Worm (Caenorhabditis elegans) whole organism, L2 larva: ENCODE data around the gene C01G10.5.

Source experiments
- C34F6.9 ChIP-seq: fragments of 150-350 bp; optimal IDR thresholded peaks from 2 replicates; lab custom pipeline; 2014; ENCODE audit warnings: missing biosample characterization, missing genetic modification characterization
- F13H6.1 ChIP-seq: sonication (generic microtip); optimal IDR thresholded peaks from 2 replicates; lab custom pipeline; 2016; ENCODE audit warnings: missing genetic modification characterization, missing compliant biosample characterization
- R02D3.7 ChIP-seq: fragments of 150-350 bp; optimal IDR thresholded peaks from 2 replicates; lab custom pipeline; 2014; ENCODE audit warnings: missing biosample characterization, missing genetic modification characterization
- Y55F3AM.14 ChIP-seq: fragments of 200-800 bp; sonication (Bioruptor generic); optimal IDR thresholded peaks from 2 replicates; lab custom pipeline; 2018; ENCODE audit warnings: mild to moderate bottlenecking, missing genetic modification characterization, missing compliant biosample characterization
- ZK546.5 ChIP-seq: sonication (generic microtip); optimal IDR thresholded peaks from 2 replicates; lab custom pipeline; 2017; ENCODE audit warnings: missing biosample characterization, missing genetic modification characterization
- alr-1 ChIP-seq: fragments of 150-350 bp; optimal IDR thresholded peaks from 2 replicates; lab custom pipeline; 2014; ENCODE audit warnings: missing biosample characterization, missing genetic modification characterization
- ama-1 ChIP-seq: fragments of 150-350 bp; optimal IDR thresholded peaks from 2 replicates; lab custom pipeline; 2018; ENCODE audit warnings: inconsistent platforms
- blmp-1 ChIP-seq: sonication (generic microtip); optimal IDR thresholded peaks from 2 replicates; lab custom pipeline; 2017; ENCODE audit warnings: missing genetic modification characterization, mild to moderate bottlenecking, missing compliant biosample characterization, antibody characterized with exemption, moderate library complexity; ENCODE audit not compliant: insufficient read depth
- ceh-16 ChIP-seq: fragments of 150-350 bp; optimal IDR thresholded peaks from 2 replicates; lab custom pipeline; 2014; ENCODE audit warnings: missing biosample characterization, missing genetic modification characterization
- ceh-82 ChIP-seq: fragments of 150-350 bp; optimal IDR thresholded peaks from 2 replicates; lab custom pipeline; 2014; ENCODE audit warnings: missing biosample characterization, missing genetic modification characterization
- crh-2 ChIP-seq: sonication (generic microtip); optimal IDR thresholded peaks from 2 replicates; lab custom pipeline; 2017; ENCODE audit warnings: missing biosample characterization, missing genetic modification characterization
- dmd-4 ChIP-seq: sonication (generic microtip); optimal IDR thresholded peaks from 2 replicates; lab custom pipeline; 2017; ENCODE audit warnings: missing biosample characterization, missing genetic modification characterization
- egl-27 ChIP-seq: sonication (generic microtip); optimal IDR thresholded peaks from 3 replicates; lab custom pipeline; 2017; ENCODE audit warnings: missing biosample characterization, missing genetic modification reagents, missing genetic modification characterization
- elt-1 ChIP-seq: fragments of 150-350 bp; optimal IDR thresholded peaks from 2 replicates; lab custom pipeline; 2014; ENCODE audit warnings: missing biosample characterization, missing genetic modification characterization
- elt-3 ChIP-seq: sonication (generic microtip); optimal IDR thresholded peaks from 2 replicates; lab custom pipeline; 2017; ENCODE audit warnings: missing biosample characterization, missing genetic modification characterization
- fos-1 ChIP-seq: fragments of 150-350 bp; optimal IDR thresholded peaks from 2 replicates; lab custom pipeline; 2014; ENCODE audit warnings: missing biosample characterization, missing genetic modification characterization
- gmeb-1 ChIP-seq: fragments of 150-350 bp; optimal IDR thresholded peaks from 2 replicates; lab custom pipeline; 2014; ENCODE audit warnings: missing biosample characterization, missing genetic modification characterization
- lin-11 ChIP-seq: fragments of 150-350 bp; sonication (generic microtip); optimal IDR thresholded peaks from 2 replicates; lab custom pipeline; 2014; ENCODE audit warnings: missing biosample characterization, missing genetic modification characterization, inconsistent platforms, mixed read lengths
- lin-13 ChIP-seq: fragments of 150-350 bp; optimal IDR thresholded peaks from 2 replicates; lab custom pipeline; 2014; ENCODE audit warnings: missing biosample characterization, missing genetic modification reagents, missing genetic modification characterization
- lin-39 ChIP-seq: fragments of 150-350 bp; optimal IDR thresholded peaks from 2 replicates; lab custom pipeline; 2014; ENCODE audit warnings: missing biosample characterization, missing genetic modification reagents, missing genetic modification characterization
- lsy-2 ChIP-seq, 2 experiments: fragments of 150-350 bp in 1 of 2; sonication (generic microtip) in 1 of 2; optimal IDR thresholded peaks; 2 replicates each; lab custom pipeline; 2014 to 2017; ENCODE audit warnings: missing biosample characterization in 2 of 2, missing genetic modification characterization in 2 of 2
- mab-5 ChIP-seq: fragments of 150-350 bp; optimal IDR thresholded peaks from 2 replicates; lab custom pipeline; 2014; ENCODE audit warnings: missing biosample characterization, missing genetic modification characterization
- mbf-1 ChIP-seq: sonication (generic microtip); optimal IDR thresholded peaks from 2 replicates; lab custom pipeline; 2017; ENCODE audit warnings: missing biosample characterization, missing genetic modification characterization
- mdl-1 ChIP-seq, 2 experiments: fragments of 150-350 bp in 1 of 2; sonication (generic microtip) in 1 of 2; optimal IDR thresholded peaks; 2 replicates each; lab custom pipeline; 2017; ENCODE audit warnings: missing biosample characterization in 2 of 2, missing genetic modification characterization in 2 of 2
- nhr-10 ChIP-seq: sonication (generic microtip); optimal IDR thresholded peaks from 2 replicates; lab custom pipeline; 2017; ENCODE audit warnings: missing biosample characterization, missing genetic modification characterization
- nhr-11 ChIP-seq: fragments of 150-350 bp; optimal IDR thresholded peaks from 2 replicates; lab custom pipeline; 2014; ENCODE audit warnings: missing biosample characterization, missing genetic modification characterization
- nhr-12 ChIP-seq: fragments of 150-350 bp; optimal IDR thresholded peaks from 2 replicates; lab custom pipeline; 2014; ENCODE audit warnings: missing biosample characterization, missing genetic modification characterization
- nhr-129 ChIP-seq: fragments of 150-350 bp; optimal IDR thresholded peaks from 2 replicates; lab custom pipeline; 2014; ENCODE audit warnings: missing biosample characterization, missing genetic modification characterization
- nhr-21 ChIP-seq: fragments of 150-350 bp; optimal IDR thresholded peaks from 2 replicates; lab custom pipeline; 2014; ENCODE audit warnings: missing biosample characterization, missing genetic modification characterization
- nhr-23 ChIP-seq: fragments of 150-350 bp; optimal IDR thresholded peaks from 2 replicates; lab custom pipeline; 2014; ENCODE audit warnings: missing biosample characterization, missing genetic modification reagents, missing genetic modification characterization
- nhr-237 ChIP-seq: fragments of 150-350 bp; optimal IDR thresholded peaks from 2 replicates; lab custom pipeline; 2014; ENCODE audit warnings: missing biosample characterization, missing genetic modification characterization
- nhr-25 ChIP-seq: fragments of 150-350 bp; sonication (generic microtip); optimal IDR thresholded peaks from 3 replicates; lab custom pipeline; 2014; ENCODE audit warnings: missing biosample characterization, missing genetic modification characterization
- nhr-6 ChIP-seq: fragments of 150-350 bp; optimal IDR thresholded peaks from 2 replicates; lab custom pipeline; 2014; ENCODE audit warnings: missing biosample characterization, missing genetic modification characterization
- nhr-77 ChIP-seq: fragments of 150-350 bp; optimal IDR thresholded peaks from 2 replicates; lab custom pipeline; 2014; ENCODE audit warnings: missing biosample characterization, missing genetic modification characterization
- sem-4 ChIP-seq: fragments of 150-350 bp; optimal IDR thresholded peaks from 2 replicates; lab custom pipeline; 2014; ENCODE audit warnings: missing biosample characterization, missing genetic modification reagents, missing genetic modification characterization
- skn-1 ChIP-seq: sonication (generic microtip); optimal IDR thresholded peaks from 2 replicates; lab custom pipeline; 2017; ENCODE audit warnings: missing biosample characterization, missing genetic modification characterization
- sma-3 ChIP-seq: sonication (generic microtip); optimal IDR thresholded peaks from 2 replicates; lab custom pipeline; 2016; ENCODE audit warnings: missing genetic modification reagents, missing genetic modification characterization, missing compliant biosample characterization
- sma-9 ChIP-seq, 2 experiments: fragments of 150-350 bp in 1 of 2; sonication (generic microtip) in 1 of 2; optimal IDR thresholded peaks; 2 replicates each; lab custom pipeline; 2014 to 2016; ENCODE audit warnings: missing genetic modification characterization in 2 of 2, mild to moderate bottlenecking in 1 of 2, missing biosample characterization in 1 of 2, missing compliant biosample characterization in 1 of 2, missing genetic modification reagents in 1 of 2, moderate library complexity in 1 of 2
- snpc-4 ChIP-seq: fragments of 150-350 bp; optimal IDR thresholded peaks from 2 replicates; lab custom pipeline; 2014; ENCODE audit warnings: missing biosample characterization, missing genetic modification characterization
- unc-55 ChIP-seq: fragments of 150-350 bp; sonication (generic microtip); optimal IDR thresholded peaks from 3 replicates; lab custom pipeline; 2014; ENCODE audit warnings: missing biosample characterization, missing genetic modification reagents, missing genetic modification characterization
- unc-62 ChIP-seq: fragments of 150-350 bp; optimal IDR thresholded peaks from 2 replicates; lab custom pipeline; 2014; ENCODE audit warnings: missing biosample characterization, missing genetic modification reagents, missing genetic modification characterization
- ztf-1 ChIP-seq: fragments of 200-800 bp; sonication (Bioruptor generic); conservative IDR thresholded peaks from 2 replicates; pipeline ENCODE4 v1.3.6; 2022; ENCODE audit warnings: missing genetic modification characterization, missing compliant biosample characterization
- ztf-11 ChIP-seq: sonication (generic microtip); optimal IDR thresholded peaks from 2 replicates; lab custom pipeline; 2017; ENCODE audit warnings: missing biosample characterization, missing genetic modification characterization
- ztf-4 ChIP-seq: fragments of 150-350 bp; optimal IDR thresholded peaks from 2 replicates; lab custom pipeline; 2014; ENCODE audit warnings: missing biosample characterization, missing genetic modification characterization

C01G10.5 gene

ce11 chrV:15083659-15084058 is 5.7 kb downstream of the C01G10.5 start:
- TF ChIP-seq crh-2 (tag; lab: Kevin White, UChicago) (peak; percentile 3), ama-1 (lab: Kevin White, UChicago) (peak; percentile 79), unc-62 (GFP tag; lab: Kevin White, UChicago) (no peak)
- TF ChIP-seq, all 48 proteins: peak for 2

ce11 chrV:15082291-15082690 is 7.0 kb downstream of the C01G10.5 start, which contains the start of the genes C01G10.10 and C01G10.9:
Gene C01G10.10 (minus strand): TSS chrV:15082441.
Gene C01G10.9 (plus strand): TSS chrV:15082530.
- TF ChIP-seq nhr-129 (tag; lab: Kevin White, UChicago) (no peak), C34F6.9 (tag; lab: Kevin White, UChicago) (peak; percentile 64), nhr-21 (tag; lab: Kevin White, UChicago) (no peak), gmeb-1 (peak; percentile 47), sma-9 (GFP tag; optimal IDR thresholded peaks at IDR 0.05; lab: Kevin White, UChicago) (peak; percentile 82), sma-9 (tag; optimal IDR thresholded peaks at IDR 0.05; lab: Kevin White, UChicago) (no peak), lin-13 (peak; percentile 51), fos-1 (tag; lab: Kevin White, UChicago) (peak; percentile 9), ztf-4 (tag; lab: Kevin White, UChicago) (no peak), crh-2 (tag; lab: Kevin White, UChicago) (peak; percentile 45), sem-4 (tag; lab: Kevin White, UChicago) (peak; percentile 41), mbf-1 (tag; lab: Kevin White, UChicago) (no peak), sma-3 (GFP tag; lab: Kevin White, UChicago) (peak; percentile 68), snpc-4 (tag; lab: Kevin White, UChicago) (peak; percentile 50), nhr-12 (tag; lab: Kevin White, UChicago) (no peak), Y55F3AM.14 (no peak), ceh-16 (tag; lab: Kevin White, UChicago) (peak; percentile 13), ztf-11 (tag; lab: Kevin White, UChicago) (no peak), unc-55 (GFP tag; lab: Kevin White, UChicago) (peak; percentile 47), ama-1 (lab: Kevin White, UChicago) (no peak), lsy-2 (tag; optimal IDR thresholded peaks at IDR 0.05; lab: Kevin White, UChicago) (peak; percentile 13 to 75), F13H6.1 (tag; lab: Kevin White, UChicago) (peak; percentile 73), nhr-25 (tag; lab: Kevin White, UChicago) (peak; percentile 46)

- TF ChIP-seq Y55F3AM.14: no peak
- TF ChIP-seq ZK546.5 (tag; lab: Kevin White, UChicago): no peak
- no peak for TF ChIP-seq ztf-11 (tag; lab: Kevin White, UChicago)
- no peak for TF ChIP-seq F13H6.1 (tag; lab: Kevin White, UChicago)
- TF ChIP-seq lin-13: no peak
- no peak for TF ChIP-seq alr-1 (tag; lab: Kevin White, UChicago)
- TF ChIP-seq nhr-129 (tag; lab: Kevin White, UChicago): no peak
- no peak for TF ChIP-seq ztf-1
- TF ChIP-seq gmeb-1: no peak
- no peak for TF ChIP-seq mbf-1 (tag; lab: Kevin White, UChicago)
- TF ChIP-seq nhr-21 (tag; lab: Kevin White, UChicago): no peak
Observed at ce11 chrV:15078560-15078959, 10.8 kb downstream of the C01G10.5 start.

ce11 chrV:15074907-15075306 is 14.4 kb downstream of the C01G10.5 start:
- TF ChIP-seq sem-4 (tag; lab: Kevin White, UChicago): no peak
- no peak for TF ChIP-seq nhr-237 (tag; lab: Kevin White, UChicago)
- no peak for TF ChIP-seq elt-1 (tag; lab: Kevin White, UChicago)
- TF ChIP-seq nhr-129 (tag; lab: Kevin White, UChicago): peak; percentile 52
- no peak for TF ChIP-seq nhr-25 (tag; lab: Kevin White, UChicago)
- TF ChIP-seq skn-1 (tag; lab: Kevin White, UChicago): no peak
- no peak for TF ChIP-seq blmp-1 (tag; lab: Kevin White, UChicago)
- TF ChIP-seq ztf-4 (tag; lab: Kevin White, UChicago): no peak
- TF ChIP-seq C34F6.9 (tag; lab: Kevin White, UChicago): peak; percentile 62
- no peak for TF ChIP-seq ceh-82 (tag; lab: Kevin White, UChicago)
- TF ChIP-seq nhr-11 (tag; lab: Kevin White, UChicago): no peak
- TF ChIP-seq elt-3 (tag; lab: Kevin White, UChicago): no peak
- TF ChIP-seq sma-9 (GFP tag; optimal IDR thresholded peaks at IDR 0.05; lab: Kevin White, UChicago): peak; percentile 39
- TF ChIP-seq sma-9 (tag; optimal IDR thresholded peaks at IDR 0.05; lab: Kevin White, UChicago): no peak
- TF ChIP-seq nhr-12 (tag; lab: Kevin White, UChicago): no peak
- TF ChIP-seq ama-1 (lab: Kevin White, UChicago): no peak
- no peak for TF ChIP-seq R02D3.7
- no peak for TF ChIP-seq alr-1 (tag; lab: Kevin White, UChicago)
- no peak for TF ChIP-seq snpc-4 (tag; lab: Kevin White, UChicago)
- TF ChIP-seq nhr-6 (tag; lab: Kevin White, UChicago): no peak
- no peak for TF ChIP-seq nhr-23 (tag; lab: Kevin White, UChicago)
- TF ChIP-seq nhr-77 (tag; lab: Kevin White, UChicago): no peak
- TF ChIP-seq mab-5 (tag; lab: Kevin White, UChicago): peak; percentile 11
- no peak for TF ChIP-seq nhr-21 (tag; lab: Kevin White, UChicago)
- TF ChIP-seq lin-13: no peak
- no peak for TF ChIP-seq unc-62 (GFP tag; lab: Kevin White, UChicago)
- TF ChIP-seq egl-27 (tag; lab: Kevin White, UChicago): no peak
- no peak for TF ChIP-seq lin-11
- TF ChIP-seq mdl-1 (tag; optimal IDR thresholded peaks at IDR 0.05; lab: Kevin White, UChicago): no peak
- TF ChIP-seq unc-55 (GFP tag; lab: Kevin White, UChicago): peak; percentile 82
- TF ChIP-seq lin-39: no peak
- no peak for TF ChIP-seq Y55F3AM.14
- no peak for TF ChIP-seq nhr-10
- TF ChIP-seq dmd-4: no peak
